Fruit fly (Drosophila melanogaster): ENCODE results near the gene CG10631.
A peak's percentile ranks its signal among the peaks of the same experiment; 100 is the strongest.

CG10631 gene

dm6 chr2L:19758511-19759128 is 1.9 kb upstream of the CG10631 start, which contains the start of the genes CG10628 and Dus3 (continued):
- peak; percentile 98 for TF ChIP-seq ewg (GFP tag; optimal IDR thresholded peaks at IDR 0.05)
- TF ChIP-seq CG4424 (GFP tag; optimal IDR thresholded peaks at IDR 0.05): peak; percentile 88
- TF ChIP-seq ems (GFP tag; optimal IDR thresholded peaks at IDR 0.05): peak; percentile 93
- peak; percentile 75 for TF ChIP-seq CG9437 (GFP tag; optimal IDR thresholded peaks at IDR 0.05)
- TF ChIP-seq Ada2b (GFP tag; IDR thresholded peaks at IDR 0.05): peak; percentile 91
- peak; percentile 93 for TF ChIP-seq Bteb2 (GFP tag; optimal IDR thresholded peaks at IDR 0.05)
- TF ChIP-seq CG11723 (GFP tag; optimal IDR thresholded peaks at IDR 0.05): peak; percentile 78
- TF ChIP-seq CG32772 (GFP tag; IDR thresholded peaks at IDR 0.05): peak; percentile 91
- TF ChIP-seq usp (GFP tag; optimal IDR thresholded peaks at IDR 0.05): no peak
- peak; percentile 92 for TF ChIP-seq CG13775 (GFP tag; optimal IDR thresholded peaks at IDR 0.05)
- TF ChIP-seq Tbp (GFP tag; optimal IDR thresholded peaks at IDR 0.05): no peak
- TF ChIP-seq CG16815 (GFP tag; optimal IDR thresholded peaks at IDR 0.05): peak; percentile 79
- TF ChIP-seq CG7372 (GFP tag; IDR thresholded peaks at IDR 0.05): peak; percentile 90
- TF ChIP-seq CG1529 (GFP tag; optimal IDR thresholded peaks at IDR 0.05): peak; percentile 62
- peak; percentile 83 for TF ChIP-seq Ets97D (GFP tag; optimal IDR thresholded peaks at IDR 0.05)
- peak; percentile 64 for TF ChIP-seq toy (GFP tag; IDR thresholded peaks at IDR 0.05)
- TF ChIP-seq lilli (GFP tag; optimal IDR thresholded peaks at IDR 0.05): peak; percentile 96
- peak; percentile 57; the same call in 2 of the 3 replicates for TF ChIP-seq HLH4C (GFP tag; IDR thresholded peaks at IDR 0.05; ENCODE audit: partially characterized antibody)
- peak; percentile 83 for TF ChIP-seq disco-r (GFP tag; optimal IDR thresholded peaks at IDR 0.05)
- peak; percentile 43 for TF ChIP-seq Dp (GFP tag; optimal IDR thresholded peaks at IDR 0.05)
- peak; percentile 95 for TF ChIP-seq Dbx (GFP tag; IDR thresholded peaks at IDR 0.05)
- TF ChIP-seq ara (GFP tag; IDR thresholded peaks at IDR 0.05): peak; percentile 93
- peak; percentile 94 for TF ChIP-seq phol (tag; optimal IDR thresholded peaks at IDR 0.05)
- peak; percentile 81 for TF ChIP-seq dmrt11E (tag; optimal IDR thresholded peaks at IDR 0.05)
- peak; percentile 67; the same call in 1 of the 2 replicates for TF ChIP-seq CG10321 (GFP tag; IDR thresholded peaks at IDR 0.05)
- TF ChIP-seq ranshi (GFP tag; IDR thresholded peaks at IDR 0.05): peak; percentile 93
- TF ChIP-seq B-H1 (GFP tag; IDR thresholded peaks at IDR 0.05): peak; percentile 88
- TF ChIP-seq Nf-YC (tag; optimal IDR thresholded peaks at IDR 0.05): peak; percentile 82
- TF ChIP-seq nom (GFP tag; optimal IDR thresholded peaks at IDR 0.05): peak; percentile 64
- TF ChIP-seq Atf3 (GFP tag; optimal IDR thresholded peaks at IDR 0.05): peak; percentile 89
- peak in 1 of 2 experiments; percentile 58 for TF ChIP-seq insv (GFP tag; optimal IDR thresholded peaks at IDR 0.05)
- TF ChIP-seq tio (GFP tag; optimal IDR thresholded peaks at IDR 0.05): no peak
- TF ChIP-seq ac (GFP tag; optimal IDR thresholded peaks at IDR 0.05): peak; percentile 38
- TF ChIP-seq sob (GFP tag; IDR thresholded peaks at IDR 0.05): peak; percentile 94
- peak; percentile 77 for TF ChIP-seq org-1 (GFP tag; optimal IDR thresholded peaks at IDR 0.05)
- TF ChIP-seq CG10462 (GFP tag; optimal IDR thresholded peaks at IDR 0.05): peak; percentile 76
- TF ChIP-seq Hr51 (GFP tag; optimal IDR thresholded peaks at IDR 0.05): peak; percentile 89 to 93
- TF ChIP-seq CG7987 (GFP tag; optimal IDR thresholded peaks at IDR 0.05): peak; percentile 81
- peak; percentile 82 for TF ChIP-seq CG2116 (GFP tag; optimal IDR thresholded peaks at IDR 0.05)
- TF ChIP-seq abd-A (tag; optimal IDR thresholded peaks at IDR 0.05): peak; percentile 93
- TF ChIP-seq CG2889 (GFP tag; IDR thresholded peaks at IDR 0.05): peak; percentile 80
- TF ChIP-seq Gug (GFP tag; IDR thresholded peaks at IDR 0.05): peak; percentile 88
- TF ChIP-seq E2f1 (GFP tag; IDR thresholded peaks at IDR 0.05): peak; percentile 89
- peak; percentile 80 for TF ChIP-seq cato (GFP tag; optimal IDR thresholded peaks at IDR 0.05; ENCODE audit: borderline replicate concordance)
- TF ChIP-seq CG17912 (GFP tag; optimal IDR thresholded peaks at IDR 0.05): peak; percentile 68
- TF ChIP-seq maf-S (GFP tag; optimal IDR thresholded peaks at IDR 0.05): peak; percentile 89
- TF ChIP-seq CG13894 (tag; optimal IDR thresholded peaks at IDR 0.05): peak; percentile 87
- TF ChIP-seq CG12769 (tag; optimal IDR thresholded peaks at IDR 0.05): peak; percentile 96
- peak; percentile 95 for TF ChIP-seq Rfx (GFP tag; IDR thresholded peaks at IDR 0.05)
- peak; percentile 73 for TF ChIP-seq da (GFP tag; optimal IDR thresholded peaks at IDR 0.05)
